Fruit fly (Drosophila melanogaster): ENCODE data around the gene CG17717.

dm6 chrX:6599233-6599632 is 10.1 kb downstream of the CG17717 start:
- TF ChIP-seq psq (optimal IDR thresholded peaks at IDR 0.05) (no peak), CG8478 (optimal IDR thresholded peaks at IDR 0.05) (no peak), EcR (GFP tag; optimal IDR thresholded peaks at IDR 0.05) (no peak), Dll (optimal IDR thresholded peaks at IDR 0.05) (no peak)
